Fruit fly (Drosophila melanogaster) whole organism, embryonic: ENCODE data around the gene Alg2.
A peak's percentile ranks its signal among the peaks of the same experiment; 100 is the strongest.

Experiments
- B-H2 ChIP-seq: fragments of 200-800 bp; sonication (Bioruptor generic); optimal IDR thresholded peaks from 2 replicates; lab custom pipeline; 2018; ENCODE audit warnings: missing biosample characterization, mild to moderate bottlenecking, missing genetic modification characterization
- CG11560 ChIP-seq: fragments of 200-800 bp; sonication (Bioruptor generic); IDR thresholded peaks from 3 replicates; pipeline ENCODE4 v1.3.6; 2022; ENCODE audit warnings: missing biosample characterization, missing genetic modification characterization
- CG14441 ChIP-seq: fragments of 200-800 bp; sonication (Bioruptor generic); IDR thresholded peaks from 2 replicates; pipeline ENCODE4 v1.3.6; 2022; ENCODE audit warnings: missing biosample characterization, missing genetic modification characterization
- CG18476 ChIP-seq: fragments of 200-800 bp; sonication (Bioruptor generic); optimal IDR thresholded peaks from 2 replicates; lab custom pipeline; 2016; ENCODE audit warnings: missing biosample characterization, mild to moderate bottlenecking, missing genetic modification characterization
- CG18764 ChIP-seq: fragments of 200-800 bp; sonication (Bioruptor generic); optimal IDR thresholded peaks from 3 replicates; lab custom pipeline; 2016; ENCODE audit warnings: missing biosample characterization, missing genetic modification characterization
- CG30020 ChIP-seq: fragments of 200-800 bp; optimal IDR thresholded peaks from 2 replicates; lab custom pipeline; 2019; ENCODE audit warnings: missing biosample characterization, mild to moderate bottlenecking, missing genetic modification characterization, moderate library complexity
- CG31441 ChIP-seq: fragments of 200-800 bp; sonication (Bioruptor generic); IDR thresholded peaks from 2 replicates; pipeline ENCODE4 v1.3.6; 2022; ENCODE audit warnings: missing biosample characterization, missing genetic modification characterization
- CG32772 ChIP-seq: fragments of 200-800 bp; sonication (Bioruptor generic); IDR thresholded peaks from 2 replicates; pipeline ENCODE4 v1.3.6; 2022; ENCODE audit warnings: missing biosample characterization, missing genetic modification characterization
- CG4730 ChIP-seq: fragments of 200-800 bp; sonication (Bioruptor generic); IDR thresholded peaks from 2 replicates; pipeline ENCODE4 v1.3.6; 2022; ENCODE audit warnings: missing biosample characterization, missing genetic modification characterization
- CG7839 ChIP-seq: fragments of 200-800 bp; sonication (Bioruptor generic); optimal IDR thresholded peaks from 3 replicates; lab custom pipeline; 2018; ENCODE audit warnings: missing biosample characterization, mild to moderate bottlenecking, missing genetic modification characterization, moderate library complexity
- CG9215 ChIP-seq: fragments of 200-800 bp; sonication (Bioruptor generic); IDR thresholded peaks from 2 replicates; pipeline ENCODE4 v1.3.6; 2022; ENCODE audit warnings: missing biosample characterization, missing genetic modification characterization
- Eip74EF ChIP-seq, 2 experiments: fragments of 200-800 bp in 1 of 2; fragments of >200 bp in 1 of 2; sonication (Bioruptor generic) in 1 of 2; optimal IDR thresholded peaks; 2 replicates each; lab custom pipeline; 2017 to 2019; ENCODE audit warnings: missing biosample characterization in 2 of 2, missing genetic modification characterization in 2 of 2, mild to moderate bottlenecking in 1 of 2, moderate library complexity in 1 of 2
- HLH4C ChIP-seq: fragments of 200-800 bp; sonication (Bioruptor generic); IDR thresholded peaks from 3 replicates; pipeline ENCODE4 v1.3.6; 2022; ENCODE audit warnings: missing biosample characterization, missing genetic modification characterization; ENCODE audit not compliant: partially characterized antibody
- Max ChIP-seq: fragments of 200-800 bp; sonication (Bioruptor generic); optimal IDR thresholded peaks from 2 replicates; lab custom pipeline; 2016; ENCODE audit warnings: missing biosample characterization, mild to moderate bottlenecking, missing genetic modification characterization
- Med ChIP-seq: fragments of 200-800 bp; sonication (Bioruptor generic); peaks from one replicate; lab custom pipeline; 2016; ENCODE audit warnings: missing biosample characterization, missing genetic modification characterization, mild to moderate bottlenecking, inconsistent platforms, moderate library complexity
- NC2β ChIP-seq: fragments of 200-800 bp; sonication (Bioruptor generic); optimal IDR thresholded peaks from 2 replicates; lab custom pipeline; 2016; ENCODE audit warnings: missing biosample characterization, missing genetic modification characterization
- NK7.1 ChIP-seq: fragments of 200-800 bp; sonication (Bioruptor generic); optimal IDR thresholded peaks from 3 replicates; lab custom pipeline; 2016; ENCODE audit warnings: missing biosample characterization, missing genetic modification characterization
- Neu2 ChIP-seq: fragments of 200-800 bp; sonication (Bioruptor generic); optimal IDR thresholded peaks from 3 replicates; lab custom pipeline; 2016; ENCODE audit warnings: missing biosample characterization, missing genetic modification characterization, borderline replicate concordance
- Rx ChIP-seq: fragments of 200-800 bp; sonication (Bioruptor generic); IDR thresholded peaks from 2 replicates; pipeline ENCODE4 v1.3.6; 2022; ENCODE audit warnings: missing biosample characterization, missing genetic modification characterization
- Scr ChIP-seq: fragments of 200-800 bp; sonication (Bioruptor generic); IDR thresholded peaks from 2 replicates; pipeline ENCODE4 v1.3.6; 2022; ENCODE audit warnings: missing biosample characterization, missing genetic modification characterization; ENCODE audit not compliant: partially characterized antibody
- Side ChIP-seq: fragments of 200-800 bp; sonication (Bioruptor generic); optimal IDR thresholded peaks from 2 replicates; lab custom pipeline; 2016; ENCODE audit warnings: missing biosample characterization, missing genetic modification characterization
- Usf ChIP-seq: fragments of 200-800 bp; sonication (Bioruptor generic); optimal IDR thresholded peaks from 2 replicates; lab custom pipeline; 2017; ENCODE audit warnings: missing genotype, missing biosample characterization, missing genetic modification characterization
- ash1 ChIP-seq: fragments of 200-800 bp; sonication (Bioruptor generic); optimal IDR thresholded peaks from 2 replicates; lab custom pipeline; 2018; ENCODE audit warnings: missing biosample characterization, mild to moderate bottlenecking, missing genetic modification characterization
- br ChIP-seq: fragments of >200 bp; optimal IDR thresholded peaks from 2 replicates; lab custom pipeline; 2017
- bsh ChIP-seq, 2 experiments: fragments of 200-800 bp; sonication (Bioruptor generic); optimal IDR thresholded peaks; 2 replicates each; lab custom pipeline; 2017 to 2018; ENCODE audit warnings: mild to moderate bottlenecking in 2 of 2, missing biosample characterization in 2 of 2, missing genetic modification characterization in 2 of 2, moderate library complexity in 1 of 2
- crp ChIP-seq, 2 experiments: fragments of 200-800 bp; sonication (Bioruptor generic); optimal IDR thresholded peaks; 2 replicates in 1 of 2; 3 replicates in 1 of 2; lab custom pipeline; 2017; ENCODE audit warnings: missing biosample characterization in 2 of 2, missing genetic modification characterization in 2 of 2, mild to moderate bottlenecking in 1 of 2, moderate library complexity in 1 of 2
- dan ChIP-seq: fragments of 200-800 bp; sonication (Bioruptor generic); IDR thresholded peaks from 2 replicates; pipeline ENCODE4 v1.3.6; 2022; ENCODE audit warnings: missing biosample characterization, missing genetic modification characterization
- dpn ChIP-seq, 2 experiments: fragments of 200-800 bp; sonication (Bioruptor generic); optimal IDR thresholded peaks; 3 replicates each; lab custom pipeline; 2016; ENCODE audit warnings: missing biosample characterization in 2 of 2, missing genetic modification characterization in 2 of 2
- emc ChIP-seq: fragments of 200-800 bp; sonication (Bioruptor generic); optimal IDR thresholded peaks from 2 replicates; lab custom pipeline; 2016; ENCODE audit warnings: missing biosample characterization, missing genetic modification characterization
- fd102C ChIP-seq: fragments of 200-800 bp; sonication (Bioruptor generic); optimal IDR thresholded peaks from 2 replicates; lab custom pipeline; 2018; ENCODE audit warnings: missing biosample characterization, mild to moderate bottlenecking, missing genetic modification characterization, moderate library complexity
- fru ChIP-seq: fragments of >200 bp; optimal IDR thresholded peaks from 2 replicates; lab custom pipeline; 2017
- hbn ChIP-seq: fragments of 200-800 bp; sonication (Bioruptor generic); IDR thresholded peaks from 2 replicates; pipeline ENCODE4 v1.3.6; 2022; ENCODE audit warnings: missing biosample characterization, missing genetic modification characterization; ENCODE audit not compliant: partially characterized antibody
- hth ChIP-seq: fragments of >200 bp; optimal IDR thresholded peaks from 2 replicates; lab custom pipeline; 2017; ENCODE audit warnings: inconsistent platforms
- inv ChIP-seq: fragments of 200-800 bp; sonication (Bioruptor generic); IDR thresholded peaks from 2 replicates; pipeline ENCODE4 v1.3.6; 2022; ENCODE audit warnings: missing biosample characterization, missing genetic modification characterization; ENCODE audit not compliant: partially characterized antibody
- lola ChIP-seq, 3 experiments: fragments of >200 bp in 2 of 3; fragments of 200-800 bp in 1 of 3; sonication (Bioruptor generic) in 1 of 3; optimal IDR thresholded peaks; 2 replicates each; lab custom pipeline; 2017 to 2019; ENCODE audit warnings: missing biosample characterization in 3 of 3, missing genetic modification characterization in 3 of 3, mild to moderate bottlenecking in 1 of 3, moderate library complexity in 1 of 3
- peb ChIP-seq: fragments of 200-800 bp; sonication (Bioruptor generic); IDR thresholded peaks from 2 replicates; pipeline ENCODE4 v1.3.6; 2022; ENCODE audit warnings: missing biosample characterization, missing genetic modification characterization
- pita ChIP-seq: fragments of 200-800 bp; sonication (Bioruptor generic); optimal IDR thresholded peaks from 2 replicates; lab custom pipeline; 2017; ENCODE audit warnings: missing biosample characterization, mild to moderate bottlenecking, missing genetic modification characterization
- ro ChIP-seq: fragments of 200-800 bp; sonication (Bioruptor generic); IDR thresholded peaks from 2 replicates; pipeline ENCODE4 v1.3.6; 2022; ENCODE audit warnings: missing biosample characterization, missing genetic modification characterization
- row ChIP-seq: fragments of 200-800 bp; sonication (Bioruptor generic); IDR thresholded peaks from 3 replicates; pipeline ENCODE4 v1.3.6; 2022; ENCODE audit warnings: missing biosample characterization, missing genetic modification characterization
- salm ChIP-seq: fragments of 200-800 bp; sonication (Bioruptor generic); optimal IDR thresholded peaks from 2 replicates; lab custom pipeline; 2018; ENCODE audit warnings: missing biosample characterization, mild to moderate bottlenecking, missing genetic modification characterization
- shn ChIP-seq: fragments of 200-800 bp; sonication (Bioruptor generic); optimal IDR thresholded peaks from 3 replicates; lab custom pipeline; 2016; ENCODE audit warnings: missing biosample characterization, missing genetic modification characterization
- slbo ChIP-seq: fragments of 200-800 bp; sonication (Bioruptor generic); IDR thresholded peaks from 2 replicates; pipeline ENCODE4 v1.3.6; 2022; ENCODE audit warnings: missing biosample characterization, missing genetic modification characterization
- slp2 ChIP-seq: fragments of 200-800 bp; sonication (Bioruptor generic); optimal IDR thresholded peaks from 2 replicates; lab custom pipeline; 2016; ENCODE audit warnings: missing biosample characterization, missing genetic modification characterization
- tgo ChIP-seq: fragments of 200-800 bp; sonication (Bioruptor generic); IDR thresholded peaks from 3 replicates; pipeline ENCODE4 v1.3.6; 2022; ENCODE audit warnings: missing biosample characterization, missing genetic modification characterization
- tin ChIP-seq: fragments of 200-800 bp; sonication (Bioruptor generic); optimal IDR thresholded peaks from 3 replicates; lab custom pipeline; 2016; ENCODE audit warnings: missing biosample characterization, missing genetic modification characterization
- tio ChIP-seq: fragments of 200-800 bp; sonication (Bioruptor generic); optimal IDR thresholded peaks from 2 replicates; lab custom pipeline; 2017; ENCODE audit warnings: missing biosample characterization, missing genetic modification characterization, inconsistent platforms
- unpg ChIP-seq: fragments of 200-800 bp; sonication (Bioruptor generic); optimal IDR thresholded peaks from 3 replicates; lab custom pipeline; 2018; ENCODE audit warnings: missing biosample characterization, mild to moderate bottlenecking, missing genetic modification characterization, moderate library complexity
- vnd ChIP-seq: fragments of 200-800 bp; sonication (Bioruptor generic); IDR thresholded peaks from 3 replicates; pipeline ENCODE4 v1.3.6; 2022; ENCODE audit warnings: missing biosample characterization, missing genetic modification characterization; ENCODE audit not compliant: partially characterized antibody
- zfh1 ChIP-seq: fragments of 200-800 bp; sonication (Bioruptor generic); IDR thresholded peaks from 3 replicates; pipeline ENCODE4 v1.3.6; 2022; ENCODE audit warnings: missing biosample characterization, missing genetic modification characterization

Gene Alg2

dm6 chr3L:3148125-3149059, 4.8 kb downstream of the Alg2 start, which contains the start of the genes Usp5 and BtbVII (continued):
- peak; percentile 93 for TF ChIP-seq HLH4C (GFP tag; lab: Robert Waterston, UW)
- peak; percentile 63 for TF ChIP-seq tin (GFP tag; lab: Kevin White, UChicago)
- 0 out of 2 replicates have a peak, but pooled peaks have one; percentile 17 for TF ChIP-seq peb (GFP tag; lab: Robert Waterston, UW)
- peak; percentile 32 for TF ChIP-seq NK7.1 (GFP tag; lab: Kevin White, UChicago)
- peak; percentile 41 for TF ChIP-seq CG7839 (tag; lab: Kevin White, UChicago)
- peak; percentile 60; the same call in 1 of the 3 replicates for TF ChIP-seq tgo (GFP tag; lab: Robert Waterston, UW)
- TF ChIP-seq pita: no peak
- peak; percentile 59 for TF ChIP-seq NC2β (GFP tag; lab: Kevin White, UChicago)
- peak; percentile 77 for TF ChIP-seq B-H2 (GFP tag; lab: Kevin White, UChicago)
- peak; percentile 94 for TF ChIP-seq inv (GFP tag; lab: Robert Waterston, UW)
- no peak for TF ChIP-seq Usf (GFP tag; lab: Kevin White, UChicago)
- TF ChIP-seq salm (tag; lab: Kevin White, UChicago): no peak
- peak; percentile 62 for TF ChIP-seq zfh1 (GFP tag; lab: Robert Waterston, UW)
- TF ChIP-seq Scr (GFP tag; lab: Robert Waterston, UW): peak; percentile 99
- TF ChIP-seq fru (lab: Kevin White, UChicago): no peak
- peak; percentile 74 for TF ChIP-seq shn (GFP tag; lab: Kevin White, UChicago)
- peak; percentile 39; the same call in 1 of the 2 replicates for TF ChIP-seq CG9215 (GFP tag; lab: Robert Waterston, UW)
- peak; percentile 51 for TF ChIP-seq unpg (GFP tag; lab: Kevin White, UChicago)
- no peak for TF ChIP-seq tio (GFP tag; lab: Kevin White, UChicago)
- no peak for TF ChIP-seq ro
- TF ChIP-seq row (GFP tag; lab: Robert Waterston, UW): peak; percentile 90
- TF ChIP-seq CG18764 (GFP tag; lab: Kevin White, UChicago): peak; percentile 20
- peak; percentile 33 for TF ChIP-seq slp2 (GFP tag; lab: Kevin White, UChicago)
- TF ChIP-seq Max: peak; percentile 43
- peak; percentile 67 to 80 for TF ChIP-seq dpn (GFP tag; optimal IDR thresholded peaks at IDR 0.05; lab: Kevin White, UChicago)
- peak; percentile 49; the same call in 1 of the 2 replicates for TF ChIP-seq CG31441
- peak in 1 of 3 experiments; percentile 55 for TF ChIP-seq lola (GFP tag; optimal IDR thresholded peaks at IDR 0.05; lab: Kevin White, UChicago)
- TF ChIP-seq CG30020 (tag; lab: Kevin White, UChicago): peak; percentile 50
- TF ChIP-seq CG14441: peak; percentile 64
- TF ChIP-seq bsh (GFP tag; optimal IDR thresholded peaks at IDR 0.05; lab: Kevin White, UChicago): peak in 1 of 2 experiments; percentile 51
- TF ChIP-seq slbo: peak; percentile 64
- peak in 1 of 2 experiments; percentile 45 for TF ChIP-seq crp (GFP tag; optimal IDR thresholded peaks at IDR 0.05; lab: Kevin White, UChicago)
- no peak for TF ChIP-seq Rx (GFP tag; lab: Robert Waterston, UW)
- TF ChIP-seq emc: no peak
- TF ChIP-seq CG32772: peak; percentile 62
- no peak for TF ChIP-seq hth (lab: Kevin White, UChicago)
- TF ChIP-seq CG18476: peak; percentile 9
- no peak for TF ChIP-seq br (lab: Kevin White, UChicago)
- TF ChIP-seq Med (GFP tag; lab: Kevin White, UChicago): peak; percentile 96
- TF ChIP-seq Eip74EF (GFP tag; optimal IDR thresholded peaks at IDR 0.05; lab: Kevin White, UChicago): no peak
- no peak for TF ChIP-seq fd102C
- peak; percentile 56 for TF ChIP-seq Side
- peak; percentile 96 for TF ChIP-seq vnd (GFP tag; lab: Robert Waterston, UW)
- no peak for TF ChIP-seq Neu2 (GFP tag; lab: Kevin White, UChicago)
- TF ChIP-seq CG11560: no peak
- TF ChIP-seq hbn (GFP tag; lab: Robert Waterston, UW): peak; percentile 97
- TF ChIP-seq dan (GFP tag; lab: Robert Waterston, UW): no peak
- TF ChIP-seq ash1 (GFP tag; lab: Kevin White, UChicago): no peak
- no peak for TF ChIP-seq CG4730 (GFP tag; lab: Robert Waterston, UW)
